Fruit fly (Drosophila melanogaster) whole organism, adult: ENCODE data around the gene CG17036.

Source experiments
- Mnt ChIP-seq: fragments of 200-800 bp; sonication (Bioruptor generic); optimal IDR thresholded peaks from 2 replicates; lab custom pipeline; 2016; ENCODE audit warnings: missing biosample characterization, mild to moderate bottlenecking, missing genetic modification characterization
- kay ChIP-seq: fragments of 200-800 bp; sonication (Bioruptor generic); peaks from one replicate; lab custom pipeline; 2016; ENCODE audit warnings: missing biosample characterization, missing genetic modification characterization, borderline replicate concordance

DNA sequence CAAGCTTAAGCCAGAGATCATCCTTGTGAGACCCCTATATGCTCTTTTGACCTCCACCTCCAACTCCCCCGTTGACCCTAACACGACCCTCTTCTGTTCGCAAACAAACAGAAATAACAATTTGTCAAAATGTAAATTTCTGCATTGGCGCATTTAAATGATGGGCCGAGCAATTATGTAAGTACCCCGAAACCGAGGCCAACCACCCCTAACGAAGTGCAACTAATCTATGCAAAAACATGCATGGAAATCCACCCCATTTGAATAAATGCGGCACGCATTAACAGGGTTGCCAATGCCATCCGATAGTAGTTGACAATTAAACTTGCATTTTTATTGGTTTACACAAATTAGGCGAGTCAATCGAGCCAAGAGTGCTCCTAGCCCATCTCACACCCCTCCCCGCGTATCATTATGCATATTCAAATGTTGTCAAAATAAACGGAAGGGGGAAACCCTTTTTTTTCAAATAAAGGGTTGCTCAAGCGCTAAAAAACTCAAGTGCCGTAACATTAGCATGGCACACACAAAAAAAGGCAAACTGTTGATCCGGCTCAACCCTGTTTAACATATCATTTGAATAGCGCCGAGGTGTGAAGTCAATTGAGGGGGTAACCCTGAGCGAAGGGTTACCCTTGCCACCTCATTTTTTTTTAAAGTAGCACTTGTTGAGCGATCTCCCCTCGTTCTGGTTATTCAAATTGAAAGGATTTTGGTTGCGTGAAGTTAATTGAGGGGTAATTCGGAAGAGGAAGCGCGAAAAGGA is 18.8 kb downstream of the CG17036 start:
- TF ChIP-seq kay (GFP tag; lab: Kevin White, UChicago), result no peak
- no peak for TF ChIP-seq Mnt (GFP tag; lab: Kevin White, UChicago)
